Worm (Caenorhabditis elegans) whole organism, L2 larva: ENCODE results near the gene scl-8.

Experiments used
- C34F6.9 ChIP-seq: fragments of 150-350 bp; optimal IDR thresholded peaks from 2 replicates; lab custom pipeline; 2014; ENCODE audit warnings: missing biosample characterization, missing genetic modification characterization
- F13H6.1 ChIP-seq: sonication (generic microtip); optimal IDR thresholded peaks from 2 replicates; lab custom pipeline; 2016; ENCODE audit warnings: missing genetic modification characterization, missing compliant biosample characterization
- Y55F3AM.14 ChIP-seq: fragments of 200-800 bp; sonication (Bioruptor generic); optimal IDR thresholded peaks from 2 replicates; lab custom pipeline; 2018; ENCODE audit warnings: mild to moderate bottlenecking, missing genetic modification characterization, missing compliant biosample characterization
- alr-1 ChIP-seq: fragments of 150-350 bp; optimal IDR thresholded peaks from 2 replicates; lab custom pipeline; 2014; ENCODE audit warnings: missing biosample characterization, missing genetic modification characterization
- ama-1 ChIP-seq: fragments of 150-350 bp; optimal IDR thresholded peaks from 2 replicates; lab custom pipeline; 2018; ENCODE audit warnings: inconsistent platforms
- blmp-1 ChIP-seq: sonication (generic microtip); optimal IDR thresholded peaks from 2 replicates; lab custom pipeline; 2017; ENCODE audit warnings: missing genetic modification characterization, mild to moderate bottlenecking, missing compliant biosample characterization, antibody characterized with exemption, moderate library complexity; ENCODE audit not compliant: insufficient read depth
- ceh-16 ChIP-seq: fragments of 150-350 bp; optimal IDR thresholded peaks from 2 replicates; lab custom pipeline; 2014; ENCODE audit warnings: missing biosample characterization, missing genetic modification characterization
- ceh-82 ChIP-seq: fragments of 150-350 bp; optimal IDR thresholded peaks from 2 replicates; lab custom pipeline; 2014; ENCODE audit warnings: missing biosample characterization, missing genetic modification characterization
- egl-27 ChIP-seq: sonication (generic microtip); optimal IDR thresholded peaks from 3 replicates; lab custom pipeline; 2017; ENCODE audit warnings: missing biosample characterization, missing genetic modification reagents, missing genetic modification characterization
- elt-1 ChIP-seq: fragments of 150-350 bp; optimal IDR thresholded peaks from 2 replicates; lab custom pipeline; 2014; ENCODE audit warnings: missing biosample characterization, missing genetic modification characterization
- elt-3 ChIP-seq: sonication (generic microtip); optimal IDR thresholded peaks from 2 replicates; lab custom pipeline; 2017; ENCODE audit warnings: missing biosample characterization, missing genetic modification characterization
- fos-1 ChIP-seq: fragments of 150-350 bp; optimal IDR thresholded peaks from 2 replicates; lab custom pipeline; 2014; ENCODE audit warnings: missing biosample characterization, missing genetic modification characterization
- gmeb-1 ChIP-seq: fragments of 150-350 bp; optimal IDR thresholded peaks from 2 replicates; lab custom pipeline; 2014; ENCODE audit warnings: missing biosample characterization, missing genetic modification characterization
- lin-11 ChIP-seq: fragments of 150-350 bp; sonication (generic microtip); optimal IDR thresholded peaks from 2 replicates; lab custom pipeline; 2014; ENCODE audit warnings: missing biosample characterization, missing genetic modification characterization, inconsistent platforms, mixed read lengths
- lin-39 ChIP-seq: fragments of 150-350 bp; optimal IDR thresholded peaks from 2 replicates; lab custom pipeline; 2014; ENCODE audit warnings: missing biosample characterization, missing genetic modification reagents, missing genetic modification characterization
- mab-5 ChIP-seq: fragments of 150-350 bp; optimal IDR thresholded peaks from 2 replicates; lab custom pipeline; 2014; ENCODE audit warnings: missing biosample characterization, missing genetic modification characterization
- mdl-1 ChIP-seq, 2 experiments: fragments of 150-350 bp in 1 of 2; sonication (generic microtip) in 1 of 2; optimal IDR thresholded peaks; 2 replicates each; lab custom pipeline; 2017; ENCODE audit warnings: missing biosample characterization in 2 of 2, missing genetic modification characterization in 2 of 2
- nhr-11 ChIP-seq: fragments of 150-350 bp; optimal IDR thresholded peaks from 2 replicates; lab custom pipeline; 2014; ENCODE audit warnings: missing biosample characterization, missing genetic modification characterization
- nhr-129 ChIP-seq: fragments of 150-350 bp; optimal IDR thresholded peaks from 2 replicates; lab custom pipeline; 2014; ENCODE audit warnings: missing biosample characterization, missing genetic modification characterization
- nhr-21 ChIP-seq: fragments of 150-350 bp; optimal IDR thresholded peaks from 2 replicates; lab custom pipeline; 2014; ENCODE audit warnings: missing biosample characterization, missing genetic modification characterization
- nhr-25 ChIP-seq: fragments of 150-350 bp; sonication (generic microtip); optimal IDR thresholded peaks from 3 replicates; lab custom pipeline; 2014; ENCODE audit warnings: missing biosample characterization, missing genetic modification characterization
- nhr-6 ChIP-seq: fragments of 150-350 bp; optimal IDR thresholded peaks from 2 replicates; lab custom pipeline; 2014; ENCODE audit warnings: missing biosample characterization, missing genetic modification characterization
- nhr-77 ChIP-seq: fragments of 150-350 bp; optimal IDR thresholded peaks from 2 replicates; lab custom pipeline; 2014; ENCODE audit warnings: missing biosample characterization, missing genetic modification characterization
- peb-1 ChIP-seq: fragments of 150-350 bp; optimal IDR thresholded peaks from 2 replicates; lab custom pipeline; 2014; ENCODE audit warnings: missing biosample characterization, missing genetic modification characterization
- sem-4 ChIP-seq: fragments of 150-350 bp; optimal IDR thresholded peaks from 2 replicates; lab custom pipeline; 2014; ENCODE audit warnings: missing biosample characterization, missing genetic modification reagents, missing genetic modification characterization
- sma-3 ChIP-seq: sonication (generic microtip); optimal IDR thresholded peaks from 2 replicates; lab custom pipeline; 2016; ENCODE audit warnings: missing genetic modification reagents, missing genetic modification characterization, missing compliant biosample characterization
- sma-9 ChIP-seq, 2 experiments: fragments of 150-350 bp in 1 of 2; sonication (generic microtip) in 1 of 2; optimal IDR thresholded peaks; 2 replicates each; lab custom pipeline; 2014 to 2016; ENCODE audit warnings: missing genetic modification characterization in 2 of 2, mild to moderate bottlenecking in 1 of 2, missing biosample characterization in 1 of 2, missing compliant biosample characterization in 1 of 2, missing genetic modification reagents in 1 of 2, moderate library complexity in 1 of 2
- snpc-4 ChIP-seq: fragments of 150-350 bp; optimal IDR thresholded peaks from 2 replicates; lab custom pipeline; 2014; ENCODE audit warnings: missing biosample characterization, missing genetic modification characterization
- zag-1 ChIP-seq: fragments of 150-350 bp; optimal IDR thresholded peaks from 2 replicates; lab custom pipeline; 2014; ENCODE audit warnings: missing biosample characterization, missing genetic modification characterization
- ztf-11 ChIP-seq: sonication (generic microtip); optimal IDR thresholded peaks from 2 replicates; lab custom pipeline; 2017; ENCODE audit warnings: missing biosample characterization, missing genetic modification characterization
- ztf-4 ChIP-seq: fragments of 150-350 bp; optimal IDR thresholded peaks from 2 replicates; lab custom pipeline; 2014; ENCODE audit warnings: missing biosample characterization, missing genetic modification characterization

scl-8 gene

ce11 chrIV:13076620-13077019 is 5.1 kb downstream of the scl-8 start, which contains the start of gene C39E9.7:
TSS of gene C39E9.7 (minus strand) at chrIV:13076720.
- no peak for TF ChIP-seq snpc-4
- TF ChIP-seq ama-1 (lab: Kevin White, UChicago): no peak
- TF ChIP-seq sma-9 (GFP tag; optimal IDR thresholded peaks at IDR 0.05; lab: Kevin White, UChicago): no peak
- no peak for TF ChIP-seq sma-9 (tag; optimal IDR thresholded peaks at IDR 0.05; lab: Kevin White, UChicago)
- TF ChIP-seq ceh-82: no peak

ce11 chrIV:13077694-13078093 is 6.1 kb downstream of the scl-8 start:
- TF ChIP-seq peb-1 (tag; lab: Kevin White, UChicago) (no peak), blmp-1 (tag; lab: Kevin White, UChicago) (peak; percentile 72), nhr-77 (tag; lab: Kevin White, UChicago) (no peak), nhr-21 (tag; lab: Kevin White, UChicago) (peak; percentile 86), elt-1 (tag; lab: Kevin White, UChicago) (no peak), nhr-129 (tag; lab: Kevin White, UChicago) (peak; percentile 55), sma-9 (GFP tag; optimal IDR thresholded peaks at IDR 0.05; lab: Kevin White, UChicago) (peak; percentile 87), sma-9 (tag; optimal IDR thresholded peaks at IDR 0.05; lab: Kevin White, UChicago) (no peak), mdl-1 (tag; optimal IDR thresholded peaks at IDR 0.05; lab: Kevin White, UChicago) (peak in 1 of 2 experiments; percentile 29), sma-3 (GFP tag; lab: Kevin White, UChicago) (peak; percentile 49), ztf-4 (no peak), nhr-25 (tag; lab: Kevin White, UChicago) (peak; percentile 76), C34F6.9 (tag; lab: Kevin White, UChicago) (no peak), ceh-16 (no peak)
- TF ChIP-seq, all 48 proteins: peak for 7

ce11 chrIV:13078342-13078741 is 6.8 kb downstream of the scl-8 start:
- TF ChIP-seq F13H6.1 (tag; lab: Kevin White, UChicago) (no peak), ama-1 (lab: Kevin White, UChicago) (no peak), ceh-16 (no peak), sem-4 (tag; lab: Kevin White, UChicago) (no peak), gmeb-1 (tag; lab: Kevin White, UChicago) (no peak), ztf-11 (tag; lab: Kevin White, UChicago) (no peak), zag-1 (no peak), ceh-82 (no peak)

- TF ChIP-seq mab-5 (tag; lab: Kevin White, UChicago): no peak
- TF ChIP-seq nhr-25 (tag; lab: Kevin White, UChicago): peak; percentile 94
- TF ChIP-seq lin-39 (tag; lab: Kevin White, UChicago): no peak
- no peak for TF ChIP-seq alr-1 (tag; lab: Kevin White, UChicago)
- peak; percentile 77 for TF ChIP-seq sma-3 (GFP tag; lab: Kevin White, UChicago)
- TF ChIP-seq Y55F3AM.14: peak; percentile 23
- TF ChIP-seq nhr-21 (tag; lab: Kevin White, UChicago): peak; percentile 52
- peak; percentile 74 for TF ChIP-seq sma-9 (GFP tag; optimal IDR thresholded peaks at IDR 0.05; lab: Kevin White, UChicago)
- TF ChIP-seq sma-9 (tag; optimal IDR thresholded peaks at IDR 0.05; lab: Kevin White, UChicago): peak; percentile 1
- peak; percentile 48 for TF ChIP-seq blmp-1 (tag; lab: Kevin White, UChicago)
- no peak for TF ChIP-seq ztf-11 (tag; lab: Kevin White, UChicago)
- peak; percentile 13 for TF ChIP-seq egl-27 (tag; lab: Kevin White, UChicago)
- TF ChIP-seq nhr-129 (tag; lab: Kevin White, UChicago): peak; percentile 71
- TF ChIP-seq fos-1 (tag; lab: Kevin White, UChicago): peak; percentile 41
- TF ChIP-seq nhr-6 (tag; lab: Kevin White, UChicago): peak; percentile 14
- no peak for TF ChIP-seq F13H6.1 (tag; lab: Kevin White, UChicago)
- TF ChIP-seq, all 48 proteins: peak for 10
Measured at ce11 chrIV:13079119-13079518, 7.6 kb downstream of the scl-8 start, which contains the start of gene C39E9.8. TSS of gene C39E9.8 (plus strand) at chrIV:13079446.

ce11 chrIV:13080185-13080584 is 8.6 kb downstream of the scl-8 start:
- TF ChIP-seq sma-3 (GFP tag; lab: Kevin White, UChicago): peak; percentile 36
- TF ChIP-seq elt-3 (tag; lab: Kevin White, UChicago): no peak
- no peak for TF ChIP-seq lin-11 (tag; lab: Kevin White, UChicago)
- peak; percentile 55 for TF ChIP-seq nhr-21 (tag; lab: Kevin White, UChicago)
- TF ChIP-seq egl-27 (tag; lab: Kevin White, UChicago): no peak
- TF ChIP-seq nhr-25 (tag; lab: Kevin White, UChicago): peak; percentile 66
- no peak for TF ChIP-seq sma-9 (GFP tag; optimal IDR thresholded peaks at IDR 0.05; lab: Kevin White, UChicago)
- TF ChIP-seq sma-9 (tag; optimal IDR thresholded peaks at IDR 0.05; lab: Kevin White, UChicago): no peak
- peak; percentile 98 for TF ChIP-seq nhr-129 (tag; lab: Kevin White, UChicago)
- TF ChIP-seq nhr-11 (tag; lab: Kevin White, UChicago): peak; percentile 35
